Worm (Caenorhabditis elegans): Measurements from ENCODE around the gene fbxb-10.

The fbxb-10 gene

DNA sequence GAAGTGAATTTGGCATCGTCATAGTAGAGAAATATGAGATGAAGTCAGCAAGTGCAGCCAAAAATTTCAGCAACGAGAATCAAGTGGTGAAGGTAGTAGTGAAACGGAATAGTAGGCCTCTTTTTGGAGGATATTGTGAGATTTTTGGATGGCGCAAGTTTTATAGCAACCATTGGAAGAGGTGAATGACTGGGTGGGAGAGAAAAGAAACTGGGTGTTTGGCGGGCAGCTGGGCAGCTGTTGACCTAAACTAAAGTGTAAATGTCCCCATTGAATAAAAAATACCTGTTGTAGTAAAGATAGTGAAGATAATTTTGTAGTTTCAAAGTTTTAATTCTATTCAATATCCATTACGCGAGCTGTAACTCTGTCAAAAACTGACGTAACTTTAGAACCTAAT is 2.1 kb downstream of the fbxb-10 start:
- TF ChIP-seq efl-1 (optimal IDR thresholded peaks at IDR 0.05) (no peak), efl-1 (GFP tag; optimal IDR thresholded peaks at IDR 0.05 in 1 of 2) (peak in 1 of 2 experiments; percentile 86), jun-1 (tag; optimal IDR thresholded peaks at IDR 0.05) (no peak), vab-15 (tag; optimal IDR thresholded peaks at IDR 0.05) (no peak)

ce11 chrII:1808217-1808616 is 10.0 kb downstream of the fbxb-10 start, which contains the start of gene C08F1.8:
Gene C08F1.8 (minus strand): TSS chrII:1808317.
- no peak for TF ChIP-seq hlh-4 (tag; optimal IDR thresholded peaks at IDR 0.05)
- TF ChIP-seq alr-1 (tag; optimal IDR thresholded peaks at IDR 0.05; ENCODE audit: borderline replicate concordance): no peak
- no peak for TF ChIP-seq jun-1 (tag; optimal IDR thresholded peaks at IDR 0.05)
- no peak for TF ChIP-seq C04F5.9 (tag; optimal IDR thresholded peaks at IDR 0.05)
- no peak for TF ChIP-seq Y116A8C.19 (tag; optimal IDR thresholded peaks at IDR 0.05; ENCODE audit: borderline replicate concordance)
- no peak for TF ChIP-seq elt-2 (tag; optimal IDR thresholded peaks at IDR 0.05)
- TF ChIP-seq sup-37 (GFP tag; optimal IDR thresholded peaks at IDR 0.05): no peak
- no peak for TF ChIP-seq unc-98 (GFP tag; IDR thresholded peaks at IDR 0.05)
- TF ChIP-seq ceh-88 (GFP tag; IDR thresholded peaks at IDR 0.05): no peak
- TF ChIP-seq lir-3 (tag; optimal IDR thresholded peaks at IDR 0.05; ENCODE audit: poor library complexity): no peak
- no peak for TF ChIP-seq fkh-4 (tag; optimal IDR thresholded peaks at IDR 0.05; ENCODE audit: borderline replicate concordance)
- TF ChIP-seq lin-35 (GFP tag; optimal IDR thresholded peaks at IDR 0.05): peak in 1 of 2 experiments; percentile 8
- no peak for TF ChIP-seq fos-1 (tag; optimal IDR thresholded peaks at IDR 0.05)
- TF ChIP-seq nhr-71 (tag; optimal IDR thresholded peaks at IDR 0.05): no peak
- no peak for TF ChIP-seq pqm-1 (tag; optimal IDR thresholded peaks at IDR 0.05)
- no peak for TF ChIP-seq vab-15 (tag; optimal IDR thresholded peaks at IDR 0.05)
- TF ChIP-seq unc-86 (tag; optimal IDR thresholded peaks at IDR 0.05): peak; percentile 52
- no peak for TF ChIP-seq tlp-1 (tag; optimal IDR thresholded peaks at IDR 0.05)
- no peak for TF ChIP-seq egl-27 (tag; optimal IDR thresholded peaks at IDR 0.05)
- TF ChIP-seq nhr-76 (tag; optimal IDR thresholded peaks at IDR 0.05): no peak
- no peak for TF ChIP-seq irx-1 (tag; optimal IDR thresholded peaks at IDR 0.05)
- TF ChIP-seq mdl-1 (tag; optimal IDR thresholded peaks at IDR 0.05): no peak
- no peak for TF ChIP-seq nhr-90 (tag; optimal IDR thresholded peaks at IDR 0.05; ENCODE audit: poor library complexity)
- TF ChIP-seq fkh-8 (tag; optimal IDR thresholded peaks at IDR 0.05): peak; percentile 24
- peak; percentile 29 for TF ChIP-seq lin-14 (GFP tag; optimal IDR thresholded peaks at IDR 0.05)
- TF ChIP-seq ces-1 (GFP tag; optimal IDR thresholded peaks at IDR 0.05): no peak
- TF ChIP-seq fkh-10 (GFP tag; optimal IDR thresholded peaks at IDR 0.05): no peak
- no peak for TF ChIP-seq nhr-28 (tag; optimal IDR thresholded peaks at IDR 0.05)
- TF ChIP-seq F16B12.6 (tag; optimal IDR thresholded peaks at IDR 0.05): peak; percentile 31
- no peak for TF ChIP-seq swsn-7 (tag; optimal IDR thresholded peaks at IDR 0.05)
- TF ChIP-seq nhr-47 (tag; optimal IDR thresholded peaks at IDR 0.05): no peak
- TF ChIP-seq dsc-1 (tag; optimal IDR thresholded peaks at IDR 0.05): peak; percentile 4
- TF ChIP-seq nhr-20 (tag; optimal IDR thresholded peaks at IDR 0.05): no peak
- TF ChIP-seq skn-1 (tag; optimal IDR thresholded peaks at IDR 0.05): no peak
- TF ChIP-seq lin-13 (GFP tag; optimal IDR thresholded peaks at IDR 0.05): no peak
- no peak for TF ChIP-seq tbx-2 (tag; optimal IDR thresholded peaks at IDR 0.05)
- TF ChIP-seq dpl-1 (GFP tag; optimal IDR thresholded peaks at IDR 0.05): peak in 1 of 3 experiments; percentile 37
- TF ChIP-seq hlh-17 (GFP tag; optimal IDR thresholded peaks at IDR 0.05; ENCODE audit: borderline replicate concordance): no peak
- no peak for TF ChIP-seq ztf-4 (tag; optimal IDR thresholded peaks at IDR 0.05)
- peak; percentile 4 to 38 for TF ChIP-seq efl-1 (optimal IDR thresholded peaks at IDR 0.05)
- TF ChIP-seq efl-1 (GFP tag; optimal IDR thresholded peaks at IDR 0.05 in 1 of 2): peak in 1 of 2 experiments; percentile 29
- TF ChIP-seq lin-39 (tag; optimal IDR thresholded peaks at IDR 0.05): no peak
- no peak for TF ChIP-seq xbp-1 (tag; optimal IDR thresholded peaks at IDR 0.05)

Data from whole organism, L1 larva.